Fruit fly (Drosophila melanogaster) whole organism, prepupa: Measurements from ENCODE around the gene CG33107.

Source experiments
- Blimp-1 ChIP-seq: fragments of 200-800 bp; sonication (Bioruptor generic); optimal IDR thresholded peaks from 3 replicates; lab custom pipeline; 2017; ENCODE audit warnings: missing biosample characterization, missing genetic modification characterization, mild to moderate bottlenecking, moderate library complexity, missing genetic modification reagents
- CG10631 ChIP-seq: fragments of 200-800 bp; sonication (Bioruptor generic); optimal IDR thresholded peaks from 2 replicates; lab custom pipeline; 2016; ENCODE audit warnings: missing biosample characterization, missing genetic modification characterization
- CG11294 ChIP-seq: fragments of 200-800 bp; sonication (Bioruptor generic); IDR thresholded peaks from 2 replicates; pipeline ENCODE4 v1.3.6; 2022; ENCODE audit warnings: missing biosample characterization, missing genetic modification characterization
- CG4318 ChIP-seq: fragments of 200-800 bp; sonication (Bioruptor generic); optimal IDR thresholded peaks from 3 replicates; lab custom pipeline; 2017; ENCODE audit warnings: missing biosample characterization, mild to moderate bottlenecking, missing genetic modification characterization
- CG6854 ChIP-seq: fragments of 200-800 bp; sonication (Bioruptor generic); optimal IDR thresholded peaks from 2 replicates; lab custom pipeline; 2017; ENCODE audit warnings: missing biosample characterization, mild to moderate bottlenecking, missing genetic modification characterization
- Eip78C ChIP-seq: fragments of 200-800 bp; sonication (Bioruptor generic); peaks from one replicate; lab custom pipeline; 2016; ENCODE audit warnings: missing biosample characterization, missing genetic modification characterization
- Met ChIP-seq: fragments of 200-800 bp; sonication (Bioruptor generic); optimal IDR thresholded peaks from 3 replicates; lab custom pipeline; 2016; ENCODE audit warnings: missing biosample characterization, missing genetic modification characterization
- OdsH ChIP-seq: fragments of 200-800 bp; sonication (Bioruptor generic); optimal IDR thresholded peaks from 3 replicates; lab custom pipeline; 2016; ENCODE audit warnings: missing biosample characterization, missing genetic modification characterization
- Sox102F ChIP-seq: fragments of 200-800 bp; sonication (Bioruptor generic); optimal IDR thresholded peaks from 2 replicates; lab custom pipeline; 2016; ENCODE audit warnings: missing biosample characterization, mild to moderate bottlenecking, missing genetic modification characterization
- pdm3 ChIP-seq: fragments of 200-800 bp; sonication (Bioruptor generic); optimal IDR thresholded peaks from 3 replicates; lab custom pipeline; 2016; ENCODE audit warnings: missing biosample characterization, missing genetic modification characterization

- TF ChIP-seq CG10631 (peak; percentile 77), CG4318 (GFP tag; lab: Kevin White, UChicago) (no peak), OdsH (peak; percentile 66), CG11294 (no peak), pdm3 (GFP tag; lab: Kevin White, UChicago) (peak; percentile 71), Blimp-1 (GFP tag; lab: Kevin White, UChicago) (no peak), CG6854 (GFP tag; lab: Kevin White, UChicago) (no peak), Met (GFP tag; lab: Kevin White, UChicago) (peak; percentile 57), Sox102F (peak; percentile 28), Eip78C (GFP tag; lab: Kevin White, UChicago) (peak; percentile 94)
Observed at dm6 chr3R:22536504-22537423, 47.8 kb downstream of the CG33107 start.
